Fruit fly (Drosophila melanogaster): Measurements from ENCODE around the gene CG32040.

CG32040 gene

dm6 chr3L:9396704-9397103 lies 42.9 kb downstream of the CG32040 start:
- TF ChIP-seq tj (GFP tag; optimal IDR thresholded peaks at IDR 0.05) (peak; percentile 37), CG5204 (GFP tag; optimal IDR thresholded peaks at IDR 0.05) (no peak), CG33017 (tag; optimal IDR thresholded peaks at IDR 0.05) (no peak), ovo (GFP tag; optimal IDR thresholded peaks at IDR 0.05) (no peak)

DNA sequence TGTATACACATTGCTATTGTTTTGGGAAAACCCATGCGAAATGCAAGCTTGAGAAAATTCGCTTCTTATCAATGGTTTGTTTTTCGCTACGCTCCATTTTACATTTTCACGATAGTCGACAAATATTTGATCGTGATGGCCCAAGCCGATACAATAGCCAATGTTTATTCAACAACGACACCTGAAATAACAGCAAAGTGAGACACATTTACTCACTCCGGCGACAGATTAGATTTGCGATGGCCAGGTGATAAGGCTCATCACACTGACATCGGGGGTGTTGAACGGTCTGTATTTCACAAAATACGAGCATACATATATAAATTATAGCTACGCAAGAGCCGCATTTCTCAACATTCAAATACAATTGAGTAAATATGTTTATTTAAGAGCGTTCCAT lies 43.3 kb downstream of the CG32040 start:
- peak; percentile 94 for TF ChIP-seq CG12768 (GFP tag; optimal IDR thresholded peaks at IDR 0.05)
- peak; percentile 72 for TF ChIP-seq CG11617 (GFP tag; optimal IDR thresholded peaks at IDR 0.05)
- TF ChIP-seq Crg-1 (GFP tag; optimal IDR thresholded peaks at IDR 0.05) = peak; percentile 86
- peak; percentile 92 for TF ChIP-seq cic (GFP tag; optimal IDR thresholded peaks at IDR 0.05)
- peak; percentile 57 for TF ChIP-seq bab1 (GFP tag; optimal IDR thresholded peaks at IDR 0.05)
- TF ChIP-seq pad (GFP tag; optimal IDR thresholded peaks at IDR 0.05) = peak; percentile 74
- TF ChIP-seq CG7045 (GFP tag; optimal IDR thresholded peaks at IDR 0.05) = peak; percentile 92
- peak; percentile 68 for TF ChIP-seq CG14711 (tag; optimal IDR thresholded peaks at IDR 0.05)
- no peak for TF ChIP-seq CG5204 (GFP tag; optimal IDR thresholded peaks at IDR 0.05)
- peak; percentile 76 for TF ChIP-seq CG33017 (tag; optimal IDR thresholded peaks at IDR 0.05)
- no peak for TF ChIP-seq tj (GFP tag; optimal IDR thresholded peaks at IDR 0.05)
- no peak for TF ChIP-seq cnc (optimal IDR thresholded peaks at IDR 0.05)
- peak; percentile 88 for TF ChIP-seq CG7101 (tag; optimal IDR thresholded peaks at IDR 0.05)
- TF ChIP-seq ovo (GFP tag; optimal IDR thresholded peaks at IDR 0.05) = peak; percentile 93
- TF ChIP-seq Mnt (GFP tag; optimal IDR thresholded peaks at IDR 0.05) = peak; percentile 77
- TF ChIP-seq CG1620 (GFP tag; optimal IDR thresholded peaks at IDR 0.05) = peak; percentile 69
- peak; percentile 92 for TF ChIP-seq kay (GFP tag; ENCODE audit: borderline replicate concordance)
- TF ChIP-seq Hr96 (GFP tag; optimal IDR thresholded peaks at IDR 0.05) = no peak
- peak; percentile 72 for TF ChIP-seq Clk (GFP tag; optimal IDR thresholded peaks at IDR 0.05)
- peak; percentile 36 for TF ChIP-seq toe (GFP tag; optimal IDR thresholded peaks at IDR 0.05)

dm6 chr3L:9398028-9398427 lies 44.2 kb downstream of the CG32040 start:
- TF ChIP-seq CG7101 (tag; optimal IDR thresholded peaks at IDR 0.05) (no peak), CG14711 (tag; optimal IDR thresholded peaks at IDR 0.05) (no peak), Crg-1 (GFP tag; optimal IDR thresholded peaks at IDR 0.05) (no peak), bab1 (GFP tag; optimal IDR thresholded peaks at IDR 0.05) (no peak), cic (GFP tag; optimal IDR thresholded peaks at IDR 0.05) (no peak), CG5204 (GFP tag; optimal IDR thresholded peaks at IDR 0.05) (no peak), cnc (optimal IDR thresholded peaks at IDR 0.05) (no peak), CG33017 (tag; optimal IDR thresholded peaks at IDR 0.05) (no peak), Hr96 (GFP tag; optimal IDR thresholded peaks at IDR 0.05) (no peak), CG11617 (GFP tag; optimal IDR thresholded peaks at IDR 0.05) (no peak), CG7045 (GFP tag; optimal IDR thresholded peaks at IDR 0.05) (no peak), Mnt (GFP tag; optimal IDR thresholded peaks at IDR 0.05) (no peak)

DNA sequence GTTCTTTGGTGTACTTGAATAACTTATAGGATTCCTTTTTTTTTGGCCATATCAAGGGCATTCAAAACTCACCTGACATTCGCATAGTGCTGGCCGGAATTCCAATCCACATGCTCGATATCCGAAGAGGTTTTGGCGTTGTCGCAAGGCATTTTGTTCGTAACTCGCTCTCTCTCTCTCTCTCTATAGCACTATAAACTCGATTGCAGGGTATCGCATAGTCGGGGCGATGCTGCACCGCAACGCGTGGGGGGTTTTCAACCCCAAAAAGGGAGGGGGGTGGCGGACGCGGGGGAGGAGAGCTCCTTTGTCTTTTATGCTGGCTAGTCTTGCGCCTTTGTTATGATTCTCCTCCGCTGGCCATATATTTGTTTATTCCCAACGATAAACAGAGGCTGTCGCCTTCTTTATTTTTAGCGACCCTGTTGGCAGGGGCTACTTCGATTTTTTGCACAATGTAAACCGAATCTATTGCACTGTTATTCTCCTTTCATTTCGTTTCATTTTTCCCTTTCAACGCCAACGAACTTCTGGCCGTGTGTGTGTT lies 44.7 kb downstream of the CG32040 start:
- TF ChIP-seq CG33017 (tag; optimal IDR thresholded peaks at IDR 0.05) = no peak
- no peak for TF ChIP-seq cic (GFP tag; optimal IDR thresholded peaks at IDR 0.05)
- TF ChIP-seq CG12768 (GFP tag; optimal IDR thresholded peaks at IDR 0.05) = no peak
- TF ChIP-seq CG7045 (GFP tag; optimal IDR thresholded peaks at IDR 0.05) = peak; percentile 45

DNA sequence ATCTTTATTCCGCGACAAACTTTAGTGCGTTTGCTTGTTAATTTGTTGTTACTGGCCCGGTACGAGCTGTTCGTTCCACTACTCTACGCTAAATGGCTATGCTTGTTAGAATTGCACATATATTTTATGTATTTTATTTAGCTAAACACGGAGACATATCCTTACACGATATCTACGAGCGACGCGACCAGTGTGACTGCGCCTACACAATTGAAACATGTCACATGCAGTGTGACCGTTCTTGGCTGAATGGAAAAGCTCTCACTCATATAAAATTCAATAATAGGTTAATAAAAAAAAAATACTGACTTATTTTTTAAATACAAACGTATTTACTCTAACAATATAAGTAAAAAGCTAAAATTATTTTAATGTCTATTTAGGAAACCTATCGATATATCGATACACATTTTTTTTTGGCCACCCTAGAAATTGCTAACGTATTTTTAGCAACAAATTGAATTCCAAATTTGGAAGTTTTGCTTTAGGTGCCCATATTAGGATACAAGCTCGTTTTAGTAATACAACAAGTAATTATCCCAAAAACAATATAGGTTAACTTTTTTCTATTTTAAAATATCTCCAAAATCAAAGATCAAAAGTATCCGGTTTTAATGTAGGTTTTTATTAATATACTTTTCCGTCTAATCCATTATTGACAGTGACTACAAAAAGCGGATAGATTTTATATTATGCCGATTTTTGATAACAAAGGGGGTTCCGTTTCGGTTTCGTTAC lies 45.3 kb downstream of the CG32040 start, which contains the start of gene CG4080:
CG4080 (minus strand) TSS at position 215 of the 738 bp plus-strand sequence.
- TF ChIP-seq Clk (GFP tag; optimal IDR thresholded peaks at IDR 0.05) (no peak), CG14711 (tag; optimal IDR thresholded peaks at IDR 0.05) (peak; percentile 43), CG11617 (GFP tag; optimal IDR thresholded peaks at IDR 0.05) (peak; percentile 76), CG12768 (GFP tag; optimal IDR thresholded peaks at IDR 0.05) (no peak), toe (GFP tag; optimal IDR thresholded peaks at IDR 0.05) (no peak), pad (GFP tag; optimal IDR thresholded peaks at IDR 0.05) (no peak), CG33017 (tag; optimal IDR thresholded peaks at IDR 0.05) (peak; percentile 49), bab1 (GFP tag; optimal IDR thresholded peaks at IDR 0.05) (peak; percentile 42), CG7101 (tag; optimal IDR thresholded peaks at IDR 0.05) (peak; percentile 37), Crg-1 (GFP tag; optimal IDR thresholded peaks at IDR 0.05) (peak; percentile 33), Mnt (GFP tag; optimal IDR thresholded peaks at IDR 0.05) (peak; percentile 63), CG5204 (GFP tag; optimal IDR thresholded peaks at IDR 0.05) (no peak), cic (GFP tag; optimal IDR thresholded peaks at IDR 0.05) (peak; percentile 38), ovo (GFP tag; optimal IDR thresholded peaks at IDR 0.05) (peak; percentile 39), kay (GFP tag; ENCODE audit: borderline replicate concordance) (peak; percentile 98), Hr96 (GFP tag; optimal IDR thresholded peaks at IDR 0.05) (no peak), cnc (optimal IDR thresholded peaks at IDR 0.05) (no peak), tj (GFP tag; optimal IDR thresholded peaks at IDR 0.05) (no peak), CG7045 (GFP tag; optimal IDR thresholded peaks at IDR 0.05) (no peak), CG1620 (GFP tag; optimal IDR thresholded peaks at IDR 0.05) (peak; percentile 49)

dm6 chr3L:9399855-9400254 lies 46.0 kb downstream of the CG32040 start:
- TF ChIP-seq CG7045 (GFP tag; optimal IDR thresholded peaks at IDR 0.05) = no peak
- TF ChIP-seq Crg-1 (GFP tag; optimal IDR thresholded peaks at IDR 0.05) = no peak
- no peak for TF ChIP-seq toe (GFP tag; optimal IDR thresholded peaks at IDR 0.05)
- no peak for TF ChIP-seq pad (GFP tag; optimal IDR thresholded peaks at IDR 0.05)
- no peak for TF ChIP-seq CG14711 (tag; optimal IDR thresholded peaks at IDR 0.05)
- TF ChIP-seq CG11617 (GFP tag; optimal IDR thresholded peaks at IDR 0.05) = no peak
- no peak for TF ChIP-seq cnc (optimal IDR thresholded peaks at IDR 0.05)
- TF ChIP-seq CG12768 (GFP tag; optimal IDR thresholded peaks at IDR 0.05) = no peak
- no peak for TF ChIP-seq ovo (GFP tag; optimal IDR thresholded peaks at IDR 0.05)
- TF ChIP-seq Mnt (GFP tag; optimal IDR thresholded peaks at IDR 0.05) = no peak
- no peak for TF ChIP-seq CG7101 (tag; optimal IDR thresholded peaks at IDR 0.05)
- no peak for TF ChIP-seq Hr96 (GFP tag; optimal IDR thresholded peaks at IDR 0.05)
- no peak for TF ChIP-seq CG1620 (GFP tag; optimal IDR thresholded peaks at IDR 0.05)
- TF ChIP-seq CG33017 (tag; optimal IDR thresholded peaks at IDR 0.05) = no peak
- no peak for TF ChIP-seq cic (GFP tag; optimal IDR thresholded peaks at IDR 0.05)
- TF ChIP-seq tj (GFP tag; optimal IDR thresholded peaks at IDR 0.05) = no peak
- TF ChIP-seq Clk (GFP tag; optimal IDR thresholded peaks at IDR 0.05) = no peak

All from whole organism, adult.